Worm (Caenorhabditis elegans): ENCODE data around the gene Y17G9B.4.
A peak's percentile ranks its signal among the peaks of the same experiment; 100 is the strongest.

The Y17G9B.4 gene

ce11 chrIV:4748408-4749105 is 3.4 kb upstream of the Y17G9B.4 start, which contains the start of gene cyc-2.1 (continued):
- TF ChIP-seq ama-1 (optimal IDR thresholded peaks at IDR 0.05) (no peak), ama-1 (GFP tag; optimal IDR thresholded peaks at IDR 0.05) (peak; percentile 34 to 66), madf-8 (GFP tag; conservative IDR thresholded peaks at IDR 0.05) (no peak), zim-3 (tag; optimal IDR thresholded peaks at IDR 0.05) (no peak), lin-26 (GFP tag; IDR thresholded peaks at IDR 0.05) (peak; percentile 66)

- no peak for TF ChIP-seq ztf-25 (GFP tag; IDR thresholded peaks at IDR 0.05)
- no peak for TF ChIP-seq madf-10 (tag; optimal IDR thresholded peaks at IDR 0.05)
- peak; percentile 5; the same call in 1 of the 2 replicates for TF ChIP-seq nfyb-1 (GFP tag; IDR thresholded peaks at IDR 0.05)
- 0 out of 2 replicates have a peak, but pooled peaks have one; percentile 4 for TF ChIP-seq egrh-3 (GFP tag; IDR thresholded peaks at IDR 0.05)
- TF ChIP-seq F39B2.1 (GFP tag; IDR thresholded peaks at IDR 0.05) = no peak
- no peak for TF ChIP-seq nhr-179 (tag; optimal IDR thresholded peaks at IDR 0.05)
- peak; percentile 75 for TF ChIP-seq zfh-2 (GFP tag; conservative IDR thresholded peaks at IDR 0.05)
- TF ChIP-seq ets-4 (GFP tag; optimal IDR thresholded peaks at IDR 0.05) = no peak
These were observed 2.8 kb upstream of the Y17G9B.4 start for ce11 chrIV:4749155-4749554.

ce11 chrIV:4749728-4750278 is 2.1 kb upstream of the Y17G9B.4 start, which contains the start of the genes rpl-20 and Y17G9B.5:
Gene rpl-20 (minus strand): TSS chrIV:4749778.
Gene Y17G9B.5 (plus strand): TSS chrIV:4750240.
- TF ChIP-seq pbrm-1 (GFP tag; IDR thresholded peaks at IDR 0.05) (peak; percentile 100), F33H1.4 (GFP tag; IDR thresholded peaks at IDR 0.05) (peak; percentile 98), B0035.1 (tag; optimal IDR thresholded peaks at IDR 0.05) (peak; percentile 96), bed-1 (GFP tag; IDR thresholded peaks at IDR 0.05) (0 out of 2 replicates have a peak, but pooled peaks have one; percentile 85), dox-1 (GFP tag; IDR thresholded peaks at IDR 0.05) (peak; percentile 100), unc-130 (GFP tag; optimal IDR thresholded peaks at IDR 0.05) (peak; percentile 98), Y67H2A.10 (GFP tag; conservative IDR thresholded peaks at IDR 0.05) (peak; percentile 96), cebp-1 (GFP tag; IDR thresholded peaks at IDR 0.05) (peak; percentile 93), cebp-1 (tag; optimal IDR thresholded peaks at IDR 0.05) (peak; percentile 99), rcor-1 (GFP tag; IDR thresholded peaks at IDR 0.05) (peak; percentile 99), ceh-91 (GFP tag; IDR thresholded peaks at IDR 0.05) (peak; percentile 99), unc-62 (GFP tag; optimal IDR thresholded peaks at IDR 0.05) (peak; percentile 32), hlh-26 (GFP tag; conservative IDR thresholded peaks at IDR 0.05) (no peak), xnd-1 (tag; optimal IDR thresholded peaks at IDR 0.05) (peak; percentile 92), F52B5.7 (tag; optimal IDR thresholded peaks at IDR 0.05) (peak; percentile 94), attf-6 (GFP tag; IDR thresholded peaks at IDR 0.05) (peak; percentile 94), snpc-1.1 (tag; optimal IDR thresholded peaks at IDR 0.05; ENCODE audit: insufficient read depth) (peak; percentile 92), let-607 (tag; optimal IDR thresholded peaks at IDR 0.05) (peak; percentile 95 to 97), hmg-1.2 (GFP tag; IDR thresholded peaks at IDR 0.05) (peak; percentile 97), sdz-38 (tag; optimal IDR thresholded peaks at IDR 0.05) (no peak), hlh-12 (tag; optimal IDR thresholded peaks at IDR 0.05) (no peak), Y95B8A.8 (GFP tag; IDR thresholded peaks at IDR 0.05) (peak; percentile 100), nhr-90 (tag; optimal IDR thresholded peaks at IDR 0.05) (peak; percentile 93), rec-8 (tag; optimal IDR thresholded peaks at IDR 0.05) (peak; percentile 79 to 81), fkh-3 (tag; optimal IDR thresholded peaks at IDR 0.05) (peak; percentile 82), ets-4 (GFP tag; optimal IDR thresholded peaks at IDR 0.05) (peak; percentile 96), lin-54 (GFP tag; optimal IDR thresholded peaks at IDR 0.05) (peak; percentile 99), K12H6.12 (tag; optimal IDR thresholded peaks at IDR 0.05) (peak; percentile 99), B0261.1 (tag; optimal IDR thresholded peaks at IDR 0.05) (peak; percentile 47), F37B4.10 (GFP tag; IDR thresholded peaks at IDR 0.05) (peak; percentile 99), madf-8 (GFP tag; conservative IDR thresholded peaks at IDR 0.05) (peak; percentile 94), him-1 (tag; optimal IDR thresholded peaks at IDR 0.05) (peak; percentile 96), C06A6.2 (GFP tag; conservative IDR thresholded peaks at IDR 0.05) (peak; percentile 99)

Measured in whole organism, young adult.